Fruit fly (Drosophila melanogaster) whole organism, adult: ENCODE measurements around the gene E23.
A peak's percentile ranks its signal among the peaks of the same experiment; 100 is the strongest.
"Not testable (repeated sequence)": the region's sequence is repeated elsewhere in the genome, so short reads cannot be mapped to it uniquely, and the experiment has no call there.

ENCODE experiments used
- CG11617 ChIP-seq: fragments of 200-800 bp; sonication (Bioruptor generic); optimal IDR thresholded peaks from 2 replicates; lab custom pipeline; 2017; ENCODE audit warnings: mild to moderate bottlenecking, missing biosample characterization, missing genetic modification reagents, missing genetic modification characterization
- CG12768 ChIP-seq: fragments of 200-800 bp; sonication (Bioruptor generic); optimal IDR thresholded peaks from 2 replicates; lab custom pipeline; 2017; ENCODE audit warnings: missing biosample characterization, missing genetic modification characterization, mild to moderate bottlenecking, moderate library complexity, missing genetic modification reagents
- CG14711 ChIP-seq: fragments of 200-800 bp; sonication (Bioruptor generic); optimal IDR thresholded peaks from 2 replicates; lab custom pipeline; 2018; ENCODE audit warnings: missing biosample characterization, mild to moderate bottlenecking, missing genetic modification characterization, moderate library complexity
- CG1620 ChIP-seq: fragments of 200-800 bp; sonication (Bioruptor generic); optimal IDR thresholded peaks from 2 replicates; lab custom pipeline; 2016; ENCODE audit warnings: missing biosample characterization, missing genetic modification characterization
- CG33017 ChIP-seq: fragments of 200-800 bp; sonication (Bioruptor generic); optimal IDR thresholded peaks from 2 replicates; lab custom pipeline; 2018; ENCODE audit warnings: missing biosample characterization, mild to moderate bottlenecking, missing genetic modification characterization, moderate library complexity
- CG5204 ChIP-seq: fragments of 200-800 bp; sonication (Bioruptor generic); optimal IDR thresholded peaks from 2 replicates; lab custom pipeline; 2016; ENCODE audit warnings: missing biosample characterization, missing genetic modification characterization
- CG7045 ChIP-seq: fragments of 200-800 bp; sonication (Bioruptor generic); optimal IDR thresholded peaks from 2 replicates; lab custom pipeline; 2017; ENCODE audit warnings: missing biosample characterization, mild to moderate bottlenecking, missing genetic modification characterization
- CG7101 ChIP-seq: fragments of 200-800 bp; sonication (Bioruptor generic); optimal IDR thresholded peaks from 2 replicates; lab custom pipeline; 2018; ENCODE audit warnings: missing biosample characterization, mild to moderate bottlenecking, missing genetic modification characterization, moderate library complexity
- Clk ChIP-seq: fragments of 200-800 bp; sonication (Bioruptor generic); optimal IDR thresholded peaks from 2 replicates; lab custom pipeline; 2017; ENCODE audit warnings: missing biosample characterization, missing genetic modification characterization
- Crg-1 ChIP-seq: fragments of 200-800 bp; sonication (Bioruptor generic); optimal IDR thresholded peaks from 2 replicates; lab custom pipeline; 2016; ENCODE audit warnings: missing biosample characterization, missing genetic modification characterization
- Hr96 ChIP-seq: fragments of 200-800 bp; sonication (Bioruptor generic); optimal IDR thresholded peaks from 2 replicates; lab custom pipeline; 2016; ENCODE audit warnings: missing biosample characterization, missing genetic modification characterization
- Mnt ChIP-seq: fragments of 200-800 bp; sonication (Bioruptor generic); optimal IDR thresholded peaks from 2 replicates; lab custom pipeline; 2016; ENCODE audit warnings: missing biosample characterization, mild to moderate bottlenecking, missing genetic modification characterization
- bab1 ChIP-seq: fragments of 200-800 bp; sonication (Bioruptor generic); optimal IDR thresholded peaks from 3 replicates; lab custom pipeline; 2019; ENCODE audit warnings: missing biosample characterization, mild to moderate bottlenecking, missing genetic modification characterization, moderate library complexity
- cic ChIP-seq: fragments of 200-800 bp; sonication (Bioruptor generic); optimal IDR thresholded peaks from 2 replicates; lab custom pipeline; 2017; ENCODE audit warnings: missing biosample characterization, mild to moderate bottlenecking, missing genetic modification characterization, moderate library complexity
- cnc ChIP-seq, 2 experiments: fragments of >200 bp; optimal IDR thresholded peaks; 2 replicates each; lab custom pipeline; 2017
- kay ChIP-seq: fragments of 200-800 bp; sonication (Bioruptor generic); peaks from one replicate; lab custom pipeline; 2016; ENCODE audit warnings: missing biosample characterization, missing genetic modification characterization, borderline replicate concordance
- ovo ChIP-seq: fragments of 200-800 bp; sonication (Bioruptor generic); optimal IDR thresholded peaks from 2 replicates; lab custom pipeline; 2016; ENCODE audit warnings: missing biosample characterization, missing genetic modification characterization
- pad ChIP-seq: fragments of 200-800 bp; sonication (Bioruptor generic); optimal IDR thresholded peaks from 3 replicates; lab custom pipeline; 2017; ENCODE audit warnings: missing biosample characterization, missing genetic modification characterization, mild to moderate bottlenecking, moderate library complexity, missing genetic modification reagents
- tj ChIP-seq: fragments of 200-800 bp; sonication (Bioruptor generic); optimal IDR thresholded peaks from 3 replicates; lab custom pipeline; 2017; ENCODE audit warnings: missing biosample characterization, mild to moderate bottlenecking, missing genetic modification characterization, moderate library complexity
- toe ChIP-seq: fragments of 200-800 bp; sonication (Bioruptor generic); optimal IDR thresholded peaks from 2 replicates; lab custom pipeline; 2016; ENCODE audit warnings: missing biosample characterization, missing genetic modification characterization

Gene E23

dm6 chr2L:3354642-3355380 is at the start of gene E23:
Gene E23 (minus strand): TSS chr2L:3354829.
- peak; percentile 83 for TF ChIP-seq Clk
- TF ChIP-seq Hr96, result no peak
- TF ChIP-seq CG12768, result peak; percentile 89
- peak; percentile 93 for TF ChIP-seq bab1 (GFP tag; lab: Kevin White, UChicago)
- TF ChIP-seq CG5204 (GFP tag; lab: Kevin White, UChicago), result no peak
- TF ChIP-seq CG1620, result peak; percentile 90
- peak; percentile 82 for TF ChIP-seq Crg-1 (GFP tag; lab: Kevin White, UChicago)
- no peak for TF ChIP-seq kay (GFP tag; lab: Kevin White, UChicago)
- peak; percentile 96 for TF ChIP-seq Mnt (GFP tag; lab: Kevin White, UChicago)
- no peak for TF ChIP-seq cnc (optimal IDR thresholded peaks at IDR 0.05; lab: Kevin White, UChicago)
- TF ChIP-seq CG14711 (tag; lab: Kevin White, UChicago), result peak; percentile 85
- peak; percentile 94 for TF ChIP-seq CG7045 (GFP tag; lab: Kevin White, UChicago)
- TF ChIP-seq cic, result peak; percentile 77
- peak; percentile 89 for TF ChIP-seq ovo (GFP tag; lab: Kevin White, UChicago)
- peak; percentile 92 for TF ChIP-seq CG33017
- no peak for TF ChIP-seq toe (GFP tag; lab: Kevin White, UChicago)
- peak; percentile 60 for TF ChIP-seq tj
- TF ChIP-seq CG7101 (tag; lab: Kevin White, UChicago), result peak; percentile 92
- peak; percentile 93 for TF ChIP-seq CG11617 (GFP tag; lab: Kevin White, UChicago)
- TF ChIP-seq pad (GFP tag; lab: Kevin White, UChicago), result peak; percentile 97

- TF ChIP-seq CG5204 (GFP tag; lab: Kevin White, UChicago), result no peak
Measured at dm6 chr2L:3397594-3398073, 43.0 kb upstream of the E23 start, which contains the start of gene CG34175. Gene CG34175 (plus strand): TSS chr2L:3398023.

dm6 chr2L:3388396-3388795 is 33.8 kb upstream of the E23 start, which contains the start of gene CG42460:
Gene CG42460 (minus strand): TSS chr2L:3388496.
- TF ChIP-seq CG7101 (tag; lab: Kevin White, UChicago); cic; pad (GFP tag; lab: Kevin White, UChicago): not testable (repeated sequence)

- TF ChIP-seq Clk, result no peak
- no peak for TF ChIP-seq CG1620
- TF ChIP-seq ovo (GFP tag; lab: Kevin White, UChicago), result no peak
- no peak for TF ChIP-seq CG7101 (tag; lab: Kevin White, UChicago)
- no peak for TF ChIP-seq CG14711 (tag; lab: Kevin White, UChicago)
- no peak for TF ChIP-seq CG12768
- TF ChIP-seq Hr96, result no peak
Measured at dm6 chr2L:3387643-3388042, 33.0 kb upstream of the E23 start, which contains the start of gene Sfp23F. Gene Sfp23F (minus strand): TSS chr2L:3387743.

dm6 chr2L:3376684-3377086 is 22.1 kb upstream of the E23 start, which contains the start of the genes CG9662 and Ptpa:
Gene CG9662 (minus strand): TSS chr2L:3376737.
Gene Ptpa (plus strand): TSS chr2L:3377002.
- TF ChIP-seq CG14711 (tag; lab: Kevin White, UChicago) (peak; percentile 56), ovo (GFP tag; lab: Kevin White, UChicago) (no peak), Crg-1 (GFP tag; lab: Kevin White, UChicago) (no peak), CG1620 (peak; percentile 82), bab1 (GFP tag; lab: Kevin White, UChicago) (peak; percentile 47), CG11617 (GFP tag; lab: Kevin White, UChicago) (peak; percentile 26), kay (GFP tag; lab: Kevin White, UChicago) (peak; percentile 30), pad (GFP tag; lab: Kevin White, UChicago) (peak; percentile 36), CG12768 (no peak), Mnt (GFP tag; lab: Kevin White, UChicago) (peak; percentile 15), tj (peak; percentile 73), CG5204 (GFP tag; lab: Kevin White, UChicago) (no peak), cnc (optimal IDR thresholded peaks at IDR 0.05; lab: Kevin White, UChicago) (no peak), CG7045 (GFP tag; lab: Kevin White, UChicago) (peak; percentile 46), cic (no peak), toe (GFP tag; lab: Kevin White, UChicago) (peak; percentile 85), CG7101 (tag; lab: Kevin White, UChicago) (peak; percentile 61), CG33017 (peak; percentile 21), Hr96 (peak; percentile 80), Clk (peak; percentile 33)

- TF ChIP-seq ovo (GFP tag; lab: Kevin White, UChicago), result no peak
- no peak for TF ChIP-seq cnc (optimal IDR thresholded peaks at IDR 0.05; lab: Kevin White, UChicago)
- no peak for TF ChIP-seq CG5204 (GFP tag; lab: Kevin White, UChicago)
- no peak for TF ChIP-seq CG1620
- no peak for TF ChIP-seq CG12768
- no peak for TF ChIP-seq bab1 (GFP tag; lab: Kevin White, UChicago)
- no peak for TF ChIP-seq CG33017
- TF ChIP-seq CG14711 (tag; lab: Kevin White, UChicago), result no peak
- TF ChIP-seq kay (GFP tag; lab: Kevin White, UChicago), result no peak
- TF ChIP-seq CG7101 (tag; lab: Kevin White, UChicago), result no peak
- TF ChIP-seq CG11617 (GFP tag; lab: Kevin White, UChicago), result no peak
- no peak for TF ChIP-seq Clk
- TF ChIP-seq Mnt (GFP tag; lab: Kevin White, UChicago), result no peak
- no peak for TF ChIP-seq CG7045 (GFP tag; lab: Kevin White, UChicago)
- no peak for TF ChIP-seq pad (GFP tag; lab: Kevin White, UChicago)
- no peak for TF ChIP-seq cic
- no peak for TF ChIP-seq toe (GFP tag; lab: Kevin White, UChicago)
Measured at dm6 chr2L:3375611-3376010, 21.0 kb upstream of the E23 start, which contains the start of gene CG15412. Gene CG15412 (minus strand): TSS chr2L:3375711.
